Worm (Caenorhabditis elegans) whole organism, late embryonic: ENCODE results near the gene urm-1.

Source experiments
- C38D4.7 ChIP-seq: fragments of 200-800 bp; sonication (Bioruptor generic); optimal IDR thresholded peaks from 2 replicates; lab custom pipeline; 2018; ENCODE audit warnings: mild to moderate bottlenecking, missing genetic modification characterization, moderate library complexity, missing compliant biosample characterization
- ama-1 ChIP-seq: fragments of 150-350 bp; optimal IDR thresholded peaks from 2 replicates; lab custom pipeline; 2014
- ceh-18 ChIP-seq: sonication (generic microtip); optimal IDR thresholded peaks from 2 replicates; lab custom pipeline; 2016; ENCODE audit warnings: missing genetic modification characterization, missing compliant biosample characterization
- ceh-2 ChIP-seq: sonication (generic microtip); optimal IDR thresholded peaks from 2 replicates; lab custom pipeline; 2016; ENCODE audit warnings: missing genotype, missing genetic modification characterization, missing compliant biosample characterization
- ceh-22 ChIP-seq: sonication (generic microtip); optimal IDR thresholded peaks from 2 replicates; lab custom pipeline; 2017; ENCODE audit warnings: missing biosample characterization, missing genetic modification characterization
- ceh-24 ChIP-seq: sonication (generic microtip); optimal IDR thresholded peaks from 2 replicates; lab custom pipeline; 2016; ENCODE audit warnings: mild to moderate bottlenecking, missing genetic modification characterization, missing compliant biosample characterization
- ceh-31 ChIP-seq: sonication (generic microtip); optimal IDR thresholded peaks from 2 replicates; lab custom pipeline; 2016; ENCODE audit warnings: missing genetic modification characterization, missing compliant biosample characterization
- ceh-45 ChIP-seq: fragments of 200-800 bp; sonication (Bioruptor generic); IDR thresholded peaks from 2 replicates; pipeline ENCODE4 v1.3.6; 2022; ENCODE audit warnings: missing genetic modification reagents, missing genetic modification characterization, missing compliant biosample characterization
- ceh-9 ChIP-seq: sonication (generic microtip); optimal IDR thresholded peaks from 2 replicates; lab custom pipeline; 2016; ENCODE audit warnings: mild to moderate bottlenecking, missing genetic modification characterization, inconsistent platforms, missing compliant biosample characterization
- dve-1 ChIP-seq: sonication (generic microtip); optimal IDR thresholded peaks from 2 replicates; lab custom pipeline; 2017; ENCODE audit warnings: antibody characterized with exemption, mild to moderate bottlenecking, missing genetic modification characterization, missing compliant biosample characterization
- elt-4 ChIP-seq: sonication (generic microtip); optimal IDR thresholded peaks from 2 replicates; lab custom pipeline; 2016; ENCODE audit warnings: missing genetic modification characterization, missing compliant biosample characterization
- fax-1 ChIP-seq: sonication (generic microtip); optimal IDR thresholded peaks from 2 replicates; lab custom pipeline; 2016; ENCODE audit warnings: missing genotype, missing genetic modification characterization, missing compliant biosample characterization
- fkh-6 ChIP-seq: sonication (generic microtip); optimal IDR thresholded peaks from 2 replicates; lab custom pipeline; 2016; ENCODE audit warnings: missing genetic modification characterization, missing compliant biosample characterization
- hlh-15 ChIP-seq: sonication (generic microtip); optimal IDR thresholded peaks from 2 replicates; lab custom pipeline; 2016; ENCODE audit warnings: missing genetic modification characterization, missing compliant biosample characterization
- hlh-30 ChIP-seq: sonication (generic microtip); optimal IDR thresholded peaks from 2 replicates; lab custom pipeline; 2017; ENCODE audit warnings: antibody characterized with exemption, missing genetic modification characterization, missing compliant biosample characterization; ENCODE audit not compliant: insufficient read depth
- mec-3 ChIP-seq: sonication (generic microtip); optimal IDR thresholded peaks from 2 replicates; lab custom pipeline; 2016; ENCODE audit warnings: borderline replicate concordance, missing genetic modification characterization, missing compliant biosample characterization
- nfya-1 ChIP-seq: sonication (generic microtip); optimal IDR thresholded peaks from 2 replicates; lab custom pipeline; 2017; ENCODE audit warnings: missing genetic modification characterization, mild to moderate bottlenecking, missing compliant biosample characterization, antibody characterized with exemption, moderate library complexity
- odd-2 ChIP-seq: sonication (generic microtip); optimal IDR thresholded peaks from 2 replicates; lab custom pipeline; 2017; ENCODE audit warnings: antibody characterized with exemption, mild to moderate bottlenecking, missing genetic modification characterization, missing compliant biosample characterization
- pag-3 ChIP-seq: sonication (generic microtip); optimal IDR thresholded peaks from 2 replicates; lab custom pipeline; 2016; ENCODE audit warnings: missing compliant biosample characterization, missing genetic modification characterization, borderline replicate concordance
- pha-2 ChIP-seq: sonication (generic microtip); optimal IDR thresholded peaks from 2 replicates; lab custom pipeline; 2017; ENCODE audit warnings: mild to moderate bottlenecking, missing genetic modification characterization, missing compliant biosample characterization
- pros-1 ChIP-seq: fragments of 150-350 bp; optimal IDR thresholded peaks from 2 replicates; lab custom pipeline; 2014; ENCODE audit warnings: missing biosample characterization, missing genetic modification reagents, missing genetic modification characterization
- sdc-2 ChIP-seq: sonication (generic microtip); optimal IDR thresholded peaks from 2 replicates; lab custom pipeline; 2016; ENCODE audit warnings: missing genotype, missing genetic modification characterization, missing compliant biosample characterization
- sox-2 ChIP-seq: fragments of 200-800 bp; sonication (Bioruptor generic); IDR thresholded peaks from 2 replicates; pipeline ENCODE4 v1.3.6; 2022; ENCODE audit warnings: missing genetic modification reagents, missing genetic modification characterization, missing compliant biosample characterization
- sox-4 ChIP-seq: sonication (generic microtip); optimal IDR thresholded peaks from 2 replicates; lab custom pipeline; 2017; ENCODE audit warnings: mild to moderate bottlenecking, missing genetic modification characterization, inconsistent platforms, missing compliant biosample characterization
- syd-9 ChIP-seq: sonication (generic microtip); optimal IDR thresholded peaks from 2 replicates; lab custom pipeline; 2016; ENCODE audit warnings: mild to moderate bottlenecking, missing genetic modification characterization, moderate library complexity, missing compliant biosample characterization
- tbx-2 ChIP-seq: sonication (generic microtip); optimal IDR thresholded peaks from 2 replicates; lab custom pipeline; 2016; ENCODE audit warnings: missing genetic modification characterization, missing compliant biosample characterization
- ttx-3 ChIP-seq: sonication (generic microtip); optimal IDR thresholded peaks from 2 replicates; lab custom pipeline; 2016; ENCODE audit warnings: missing genetic modification reagents, missing genetic modification characterization, missing compliant biosample characterization
- zip-5 ChIP-seq: sonication (generic microtip); optimal IDR thresholded peaks from 2 replicates; lab custom pipeline; 2016; ENCODE audit warnings: missing genetic modification characterization, missing compliant biosample characterization

Gene urm-1

DNA sequence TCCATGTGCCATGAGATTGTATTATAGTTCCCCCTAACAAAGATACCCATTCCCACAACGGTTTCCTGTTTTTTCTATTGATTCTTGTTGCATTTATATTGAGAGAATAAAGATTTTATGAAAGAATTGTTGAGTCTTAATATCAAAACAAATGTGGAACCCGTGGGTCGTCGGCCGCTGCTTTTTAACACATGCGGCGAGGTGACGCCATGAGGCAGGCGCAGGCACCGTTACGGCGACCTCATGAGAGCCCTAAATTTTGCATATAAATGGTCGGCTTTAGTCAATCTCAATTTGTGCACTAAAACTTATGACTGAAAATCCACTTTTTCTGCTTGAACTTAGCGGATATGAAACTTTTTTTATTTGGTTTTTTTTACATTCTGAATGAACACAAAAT, 32.3 kb downstream of the urm-1 start:
- TF ChIP-seq ceh-9 (tag; lab: Kevin White, UChicago) (no peak), sox-2 (GFP tag; lab: Robert Waterston, UW) (no peak), ceh-31 (no peak), fkh-6 (tag; lab: Kevin White, UChicago) (no peak), odd-2 (tag; lab: Kevin White, UChicago) (no peak), fax-1 (no peak), sdc-2 (no peak), syd-9 (tag; lab: Kevin White, UChicago) (no peak), hlh-15 (tag; lab: Kevin White, UChicago) (no peak), hlh-30 (tag; lab: Kevin White, UChicago) (no peak)

DNA sequence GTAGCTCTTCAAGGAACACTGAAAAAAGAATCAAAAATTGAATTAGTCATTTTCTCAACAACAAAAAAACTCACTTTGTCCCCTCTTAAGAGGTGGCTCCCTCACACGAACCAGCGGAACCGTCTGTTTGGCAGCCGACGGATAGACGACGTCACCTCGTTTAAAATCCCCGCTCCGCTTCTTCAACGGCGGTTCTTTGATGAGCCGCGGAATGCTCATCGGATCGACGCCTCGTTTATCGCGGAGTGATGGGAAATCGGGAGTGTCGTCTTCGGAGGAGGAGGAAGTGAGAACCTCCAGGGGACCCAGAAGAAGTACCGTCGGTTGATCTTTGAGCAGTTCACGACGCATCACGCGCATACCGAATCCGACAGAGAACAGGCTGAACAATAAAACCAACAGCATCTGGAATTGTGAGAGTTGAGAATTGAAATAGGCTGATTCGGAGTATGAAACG, 33.5 kb downstream of the urm-1 start, which contains the start of gene nlp-68:
nlp-68 (minus strand) TSS at position 407 of the 457 bp plus-strand sequence.
- no peak for TF ChIP-seq nfya-1 (tag; lab: Kevin White, UChicago)
- no peak for TF ChIP-seq ttx-3 (tag; lab: Kevin White, UChicago)
- no peak for TF ChIP-seq dve-1 (tag; lab: Kevin White, UChicago)
- no peak for TF ChIP-seq pha-2 (tag; lab: Kevin White, UChicago)
- TF ChIP-seq ceh-9 (tag; lab: Kevin White, UChicago), result no peak
- no peak for TF ChIP-seq tbx-2 (tag; lab: Kevin White, UChicago)
- no peak for TF ChIP-seq ceh-45 (GFP tag; lab: Robert Waterston, UW)
- TF ChIP-seq elt-4, result no peak
- no peak for TF ChIP-seq sdc-2
- no peak for TF ChIP-seq odd-2 (tag; lab: Kevin White, UChicago)
- TF ChIP-seq ama-1, result no peak
- no peak for TF ChIP-seq ceh-2 (tag; lab: Kevin White, UChicago)
- TF ChIP-seq mec-3 (tag; lab: Kevin White, UChicago), result no peak
- TF ChIP-seq sox-4 (tag; lab: Kevin White, UChicago), result no peak
- no peak for TF ChIP-seq ceh-18 (tag; lab: Kevin White, UChicago)
- no peak for TF ChIP-seq ceh-22
- TF ChIP-seq syd-9 (tag; lab: Kevin White, UChicago), result no peak
- no peak for TF ChIP-seq zip-5 (tag; lab: Kevin White, UChicago)
- no peak for TF ChIP-seq pros-1
- no peak for TF ChIP-seq C38D4.7

- TF ChIP-seq tbx-2 (tag; lab: Kevin White, UChicago) (no peak), pag-3 (tag; lab: Kevin White, UChicago) (no peak), C38D4.7 (no peak), sdc-2 (no peak), ceh-24 (tag; lab: Kevin White, UChicago) (no peak), zip-5 (tag; lab: Kevin White, UChicago) (no peak), sox-2 (GFP tag; lab: Robert Waterston, UW) (no peak)
Observed at ce11 chrIII:10552929-10553328, 47.6 kb downstream of the urm-1 start, which contains the start of gene T21C12.8. Gene T21C12.8, minus strand, starts transcription at chrIII:10553029.
